Worm (Caenorhabditis elegans) whole organism, young adult: Measurements from ENCODE around the gene srlf-21.
"Not testable (repeated sequence)": the region's sequence is repeated elsewhere in the genome, so short reads cannot be mapped to it uniquely, and the experiment has no call there.

Experiments
- B0035.1 ChIP-seq: sonication (generic microtip); optimal IDR thresholded peaks from 2 replicates; lab custom pipeline; 2016; ENCODE audit warnings: missing genetic modification characterization, mild to moderate bottlenecking, missing compliant biosample characterization, missing genotype, missing genetic modification reagents
- B0261.1 ChIP-seq: sonication (generic microtip); optimal IDR thresholded peaks from 2 replicates; lab custom pipeline; 2016; ENCODE audit warnings: mild to moderate bottlenecking, missing genetic modification characterization, moderate library complexity, missing compliant biosample characterization
- F52B5.7 ChIP-seq: sonication (generic microtip); optimal IDR thresholded peaks from 2 replicates; lab custom pipeline; 2016; ENCODE audit warnings: mild to moderate bottlenecking, missing genetic modification characterization, missing compliant biosample characterization
- K12H6.12 ChIP-seq: fragments of 200-800 bp; sonication (Bioruptor generic); optimal IDR thresholded peaks from 2 replicates; lab custom pipeline; 2018; ENCODE audit warnings: mild to moderate bottlenecking, missing genetic modification characterization, missing compliant biosample characterization
- Y95B8A.8 ChIP-seq: fragments of 200-800 bp; sonication (Bioruptor generic); IDR thresholded peaks from 2 replicates; pipeline ENCODE4 v1.3.6; 2022; ENCODE audit warnings: missing genetic modification reagents, missing genetic modification characterization, missing compliant biosample characterization
- ama-1 ChIP-seq, 3 experiments: fragments of 150-350 bp in 1 of 3; sonication (generic microtip) in 2 of 3; optimal IDR thresholded peaks; 2 replicates each; lab custom pipeline; 2014 to 2018; ENCODE audit warnings: missing biosample characterization in 2 of 3, missing genetic modification characterization in 2 of 3, missing genetic modification reagents in 2 of 3
- aptf-2 ChIP-seq: fragments of 200-800 bp; sonication (Bioruptor generic); conservative IDR thresholded peaks from 2 replicates; pipeline ENCODE4 v1.3.6; 2022; ENCODE audit warnings: missing genetic modification reagents, missing genetic modification characterization, missing compliant biosample characterization
- attf-5 ChIP-seq: fragments of 200-800 bp; sonication (Bioruptor generic); optimal IDR thresholded peaks from 2 replicates; lab custom pipeline; 2018; ENCODE audit warnings: mild to moderate bottlenecking, missing genetic modification characterization, missing compliant biosample characterization
- attf-6 ChIP-seq: fragments of 200-800 bp; sonication (Bioruptor generic); IDR thresholded peaks from 2 replicates; pipeline ENCODE4 v1.3.6; 2022; ENCODE audit warnings: missing genetic modification reagents, missing genetic modification characterization, missing compliant biosample characterization
- bed-1 ChIP-seq: fragments of 200-800 bp; sonication (Bioruptor generic); IDR thresholded peaks from 2 replicates; pipeline ENCODE4 v1.3.6; 2022; ENCODE audit warnings: missing genetic modification reagents, missing genetic modification characterization, missing compliant biosample characterization
- bed-2 ChIP-seq: fragments of 200-800 bp; sonication (Bioruptor generic); IDR thresholded peaks from 2 replicates; pipeline ENCODE4 v1.3.6; 2022; ENCODE audit warnings: missing genetic modification reagents, missing genetic modification characterization, missing compliant biosample characterization
- cebp-2 ChIP-seq: fragments of 200-800 bp; sonication (Bioruptor generic); IDR thresholded peaks from 2 replicates; pipeline ENCODE4 v1.3.6; 2022; ENCODE audit warnings: missing genetic modification characterization, missing compliant biosample characterization
- chd-7 ChIP-seq: sonication (generic microtip); optimal IDR thresholded peaks from 2 replicates; lab custom pipeline; 2016; ENCODE audit warnings: mild to moderate bottlenecking, missing genetic modification characterization, moderate library complexity, missing compliant biosample characterization
- dpff-1 ChIP-seq: sonication (generic microtip); optimal IDR thresholded peaks from 2 replicates; lab custom pipeline; 2017; ENCODE audit warnings: mild to moderate bottlenecking, missing genetic modification characterization, missing compliant biosample characterization
- efl-1 ChIP-seq: fragments of 150-350 bp; optimal IDR thresholded peaks from 2 replicates; lab custom pipeline; 2014; ENCODE audit warnings: missing biosample characterization, missing genetic modification reagents, missing genetic modification characterization
- egl-44 ChIP-seq: fragments of 200-800 bp; sonication (Bioruptor generic); IDR thresholded peaks from 2 replicates; pipeline ENCODE4 v1.3.6; 2022; ENCODE audit warnings: missing genetic modification reagents, missing genetic modification characterization, missing compliant biosample characterization
- gei-17 ChIP-seq: fragments of 200-800 bp; sonication (Bioruptor generic); optimal IDR thresholded peaks from 2 replicates; lab custom pipeline; 2018; ENCODE audit warnings: mild to moderate bottlenecking, missing genetic modification characterization, missing compliant biosample characterization
- hmg-20 ChIP-seq: fragments of 200-800 bp; sonication (Bioruptor generic); IDR thresholded peaks from 2 replicates; pipeline ENCODE4 v1.3.6; 2022; ENCODE audit warnings: missing genetic modification reagents, missing genetic modification characterization, missing compliant biosample characterization
- let-607 ChIP-seq, 2 experiments: fragments of 200-800 bp in 1 of 2; sonication (Bioruptor generic) in 1 of 2; sonication (generic microtip) in 1 of 2; optimal IDR thresholded peaks; 2 replicates each; lab custom pipeline; 2016 to 2018; ENCODE audit warnings: mild to moderate bottlenecking in 2 of 2, missing compliant biosample characterization in 2 of 2, missing genetic modification characterization in 2 of 2, moderate library complexity in 2 of 2, missing genotype in 1 of 2
- lin-26 ChIP-seq: fragments of 200-800 bp; sonication (Bioruptor generic); IDR thresholded peaks from 2 replicates; pipeline ENCODE4 v1.3.6; 2022; ENCODE audit warnings: missing genetic modification reagents, missing genetic modification characterization, missing compliant biosample characterization
- madf-6 ChIP-seq: fragments of 200-800 bp; sonication (Bioruptor generic); IDR thresholded peaks from 2 replicates; pipeline ENCODE4 v1.3.6; 2022; ENCODE audit warnings: missing genetic modification reagents, missing genetic modification characterization, missing compliant biosample characterization
- mel-28 ChIP-seq: sonication (generic microtip); optimal IDR thresholded peaks from 2 replicates; lab custom pipeline; 2016; ENCODE audit warnings: borderline replicate concordance, mild to moderate bottlenecking, missing genetic modification characterization, missing compliant biosample characterization
- mxl-1 ChIP-seq: sonication (generic microtip); optimal IDR thresholded peaks from 2 replicates; lab custom pipeline; 2016; ENCODE audit warnings: missing genetic modification characterization, missing compliant biosample characterization
- nfya-1 ChIP-seq: sonication (generic microtip); optimal IDR thresholded peaks from 2 replicates; lab custom pipeline; 2017; ENCODE audit warnings: antibody characterized with exemption, missing compliant biosample characterization, missing genetic modification characterization, borderline replicate concordance; ENCODE audit not compliant: insufficient read depth
- nhr-179 ChIP-seq: sonication (generic microtip); optimal IDR thresholded peaks from 2 replicates; lab custom pipeline; 2016; ENCODE audit warnings: mild to moderate bottlenecking, missing genetic modification characterization, missing compliant biosample characterization
- nhr-90 ChIP-seq: sonication (generic microtip); optimal IDR thresholded peaks from 2 replicates; lab custom pipeline; 2016; ENCODE audit warnings: missing genotype, mild to moderate bottlenecking, missing genetic modification characterization, missing compliant biosample characterization
- pbrm-1 ChIP-seq: fragments of 200-800 bp; sonication (Bioruptor generic); IDR thresholded peaks from 2 replicates; pipeline ENCODE4 v1.3.6; 2022; ENCODE audit warnings: missing genetic modification reagents, missing genetic modification characterization, missing compliant biosample characterization
- snpc-3.4 ChIP-seq: sonication (generic microtip); optimal IDR thresholded peaks from 2 replicates; lab custom pipeline; 2017; ENCODE audit warnings: missing genetic modification characterization, mild to moderate bottlenecking, missing compliant biosample characterization, antibody characterized with exemption, moderate library complexity, missing genotype, missing genetic modification reagents
- somi-1 ChIP-seq: fragments of 200-800 bp; sonication (Bioruptor generic); optimal IDR thresholded peaks from 2 replicates; lab custom pipeline; 2018; ENCODE audit warnings: mild to moderate bottlenecking, missing genetic modification characterization, missing compliant biosample characterization
- tlf-1 ChIP-seq: fragments of 200-800 bp; sonication (Bioruptor generic); optimal IDR thresholded peaks from 2 replicates; lab custom pipeline; 2018; ENCODE audit warnings: mild to moderate bottlenecking, missing genetic modification characterization, missing compliant biosample characterization
- xnd-1 ChIP-seq: sonication (generic microtip); optimal IDR thresholded peaks from 2 replicates; lab custom pipeline; 2016; ENCODE audit warnings: missing genotype, missing genetic modification reagents, missing genetic modification characterization, missing compliant biosample characterization
- ztf-22 ChIP-seq: fragments of 200-800 bp; sonication (Bioruptor generic); optimal IDR thresholded peaks from 2 replicates; lab custom pipeline; 2018; ENCODE audit warnings: mild to moderate bottlenecking, missing genetic modification characterization, moderate library complexity, missing compliant biosample characterization
- ztf-25 ChIP-seq: fragments of 200-800 bp; sonication (Bioruptor generic); IDR thresholded peaks from 2 replicates; pipeline ENCODE4 v1.3.6; 2022; ENCODE audit warnings: missing genetic modification reagents, missing genetic modification characterization, missing compliant biosample characterization
- ztf-26 ChIP-seq: sonication (generic microtip); optimal IDR thresholded peaks from 2 replicates; lab custom pipeline; 2017; ENCODE audit warnings: missing genetic modification characterization, missing compliant biosample characterization
- ztf-28 ChIP-seq: fragments of 200-800 bp; sonication (Bioruptor generic); IDR thresholded peaks from 2 replicates; pipeline ENCODE4 v1.3.6; 2022; ENCODE audit warnings: missing genetic modification reagents, missing genetic modification characterization, missing compliant biosample characterization

Gene srlf-21

DNA sequence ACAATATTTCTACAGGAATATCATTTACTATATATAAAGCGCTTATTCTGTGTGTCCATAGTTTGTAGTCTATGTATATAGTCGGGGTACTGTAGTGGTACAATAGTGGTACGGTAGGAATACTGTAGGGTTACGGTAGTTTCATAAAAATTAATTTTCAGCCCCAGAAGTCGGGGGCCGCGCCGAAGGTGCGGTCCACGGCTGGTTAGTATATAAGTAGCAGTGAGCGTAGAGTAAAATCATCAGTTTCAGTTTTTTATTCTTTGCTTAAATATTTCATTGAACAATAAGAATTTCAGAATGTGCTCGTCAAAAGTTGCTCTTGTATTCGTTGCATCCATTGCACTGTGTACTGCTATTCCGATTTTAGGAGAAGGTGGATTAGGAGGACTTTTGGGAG lies 512 bp upstream of the srlf-21 start, which contains the start of gene srlf-22:
TSS of gene srlf-22 (plus strand) at position 301 of the 400 bp plus-strand sequence.
- TF ChIP-seq hmg-20 (GFP tag; lab: Robert Waterston, UW); attf-6; dpff-1 (tag; lab: Kevin White, UChicago): not testable (repeated sequence)

DNA sequence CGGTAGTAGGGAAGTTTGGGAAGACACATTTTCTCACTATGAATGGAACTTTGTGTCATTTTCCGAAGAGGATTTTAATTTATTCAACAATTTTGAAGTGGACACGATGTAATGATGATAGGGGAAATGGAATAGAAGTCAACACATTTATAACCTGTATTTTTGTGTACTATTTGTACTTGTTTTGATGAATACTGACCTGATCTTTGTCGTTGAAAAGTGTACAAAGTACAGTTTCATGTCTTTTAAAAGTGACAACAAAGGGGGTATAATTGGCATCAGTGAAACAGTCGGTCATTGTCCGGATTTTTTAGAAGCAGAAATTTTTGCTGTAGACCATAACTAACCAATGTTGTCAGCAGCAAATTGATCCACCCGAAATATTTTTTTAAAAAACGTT lies 1.1 kb downstream of the srlf-21 start, which contains the start of gene T02B11.6:
TSS of gene T02B11.6 (minus strand) at position 101 of the 400 bp plus-strand sequence.
- TF ChIP-seq madf-6 (GFP tag; lab: Robert Waterston, UW) (no peak), egl-44 (GFP tag; lab: Robert Waterston, UW) (no peak), B0035.1 (no peak), chd-7 (no peak), pbrm-1 (GFP tag; lab: Robert Waterston, UW) (no peak), aptf-2 (GFP tag; lab: Robert Waterston, UW) (no peak), nfya-1 (no peak), ztf-25 (GFP tag; lab: Robert Waterston, UW) (no peak), ama-1 (optimal IDR thresholded peaks at IDR 0.05; lab: Kevin White, UChicago) (no peak), ama-1 (GFP tag; optimal IDR thresholded peaks at IDR 0.05; lab: Kevin White, UChicago) (no peak), lin-26 (no peak), ztf-22 (GFP tag; lab: Kevin White, UChicago) (no peak), efl-1 (GFP tag; lab: Kevin White, UChicago) (no peak)

DNA sequence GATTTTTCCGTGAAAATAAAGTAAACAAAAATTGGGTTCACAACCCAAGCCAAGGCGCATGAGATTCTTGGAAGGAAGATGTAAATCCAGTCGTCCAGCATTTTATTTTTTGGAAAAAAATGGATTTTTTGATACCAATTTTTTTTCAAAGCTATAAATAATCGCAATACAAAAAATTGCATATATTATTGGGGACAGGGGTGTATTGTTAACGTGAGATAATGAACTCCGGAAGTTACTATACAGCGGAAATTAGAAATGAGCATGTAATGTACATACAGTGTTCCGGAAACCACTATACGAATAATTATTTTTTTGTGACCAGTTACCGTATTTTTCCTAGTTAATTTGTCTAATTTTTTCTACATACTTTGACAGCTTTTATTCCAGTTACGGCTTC lies 6.0 kb downstream of the srlf-21 start, which contains the start of gene srj-38:
TSS of gene srj-38 (minus strand) at position 101 of the 400 bp plus-strand sequence.
- TF ChIP-seq xnd-1 (tag; lab: Kevin White, UChicago), result no peak
- TF ChIP-seq cebp-2 (GFP tag; lab: Robert Waterston, UW), result no peak
- no peak for TF ChIP-seq efl-1 (GFP tag; lab: Kevin White, UChicago)
- TF ChIP-seq F52B5.7 (tag; lab: Kevin White, UChicago), result no peak
- TF ChIP-seq mxl-1 (tag; lab: Kevin White, UChicago), result no peak
- no peak for TF ChIP-seq somi-1 (GFP tag; lab: Kevin White, UChicago)
- no peak for TF ChIP-seq madf-6 (GFP tag; lab: Robert Waterston, UW)
- no peak for TF ChIP-seq snpc-3.4 (tag; lab: Kevin White, UChicago)
- no peak for TF ChIP-seq ztf-26
- TF ChIP-seq bed-1 (GFP tag; lab: Robert Waterston, UW), result no peak
- no peak for TF ChIP-seq tlf-1 (GFP tag; lab: Kevin White, UChicago)
- TF ChIP-seq, all 124 proteins: peak for 0

DNA sequence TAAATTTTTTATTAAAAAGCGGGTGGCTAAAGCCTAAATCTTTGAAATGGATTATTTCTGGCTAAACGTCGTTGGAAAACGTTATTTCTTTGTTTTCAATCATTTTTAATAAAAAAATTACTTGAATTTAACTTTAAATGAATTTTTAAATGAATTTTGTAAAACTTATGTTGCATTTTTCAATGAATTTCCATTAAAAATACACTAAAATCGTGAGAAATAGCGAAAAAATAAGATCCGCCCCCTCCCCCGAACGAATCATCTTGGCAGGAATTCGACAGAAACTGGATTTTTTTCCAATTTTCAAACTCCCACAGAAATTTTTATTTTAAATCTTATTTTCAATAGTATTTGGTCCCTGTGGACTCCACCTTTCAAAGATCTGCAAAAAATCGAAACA lies 11.2 kb downstream of the srlf-21 start, which contains the start of gene srg-53:
TSS of gene srg-53 (plus strand) at position 301 of the 400 bp plus-strand sequence.
- TF ChIP-seq snpc-3.4 (tag; lab: Kevin White, UChicago) (no peak), attf-6 (no peak), mel-28 (tag; lab: Kevin White, UChicago) (no peak), ztf-26 (no peak), bed-2 (GFP tag; lab: Robert Waterston, UW) (no peak), Y95B8A.8 (GFP tag; lab: Robert Waterston, UW) (no peak)

DNA sequence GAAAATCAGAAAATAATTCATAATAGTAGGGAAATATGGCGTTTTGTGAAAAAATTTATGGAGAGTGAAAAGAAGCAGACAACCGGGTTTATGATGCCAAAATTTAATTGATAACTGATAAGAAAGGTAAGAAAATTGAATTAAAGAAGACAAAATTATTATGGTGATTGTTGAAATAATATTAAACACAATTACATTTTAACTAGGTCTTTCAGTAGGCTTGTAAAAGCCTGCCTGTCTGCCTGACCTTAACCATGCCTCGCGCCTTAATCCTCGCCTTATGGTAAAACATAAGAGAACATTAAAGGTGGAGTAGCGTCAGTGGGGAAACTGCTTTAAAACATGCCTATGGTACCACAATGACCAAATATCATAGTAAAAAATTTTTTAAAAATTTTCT lies 11.8 kb downstream of the srlf-21 start, which contains the start of gene T02B11.8:
TSS of gene T02B11.8 (minus strand) at position 101 of the 400 bp plus-strand sequence.
- TF ChIP-seq attf-6, result no peak
- no peak for TF ChIP-seq nhr-90 (tag; lab: Kevin White, UChicago)
- no peak for TF ChIP-seq ztf-28
- TF ChIP-seq attf-5 (GFP tag; lab: Kevin White, UChicago), result no peak
- no peak for TF ChIP-seq B0261.1 (tag; lab: Kevin White, UChicago)
- TF ChIP-seq egl-44 (GFP tag; lab: Robert Waterston, UW), result no peak
- no peak for TF ChIP-seq ztf-25 (GFP tag; lab: Robert Waterston, UW)
- no peak for TF ChIP-seq somi-1 (GFP tag; lab: Kevin White, UChicago)
- no peak for TF ChIP-seq let-607 (tag; optimal IDR thresholded peaks at IDR 0.05; lab: Kevin White, UChicago)
- no peak for TF ChIP-seq nhr-179 (tag; lab: Kevin White, UChicago)
- no peak for TF ChIP-seq gei-17 (GFP tag; lab: Kevin White, UChicago)
- TF ChIP-seq K12H6.12 (tag; lab: Kevin White, UChicago), result no peak
